Fruit fly (Drosophila melanogaster): ENCODE measurements around the gene CG31668.

Gene CG31668

DNA sequence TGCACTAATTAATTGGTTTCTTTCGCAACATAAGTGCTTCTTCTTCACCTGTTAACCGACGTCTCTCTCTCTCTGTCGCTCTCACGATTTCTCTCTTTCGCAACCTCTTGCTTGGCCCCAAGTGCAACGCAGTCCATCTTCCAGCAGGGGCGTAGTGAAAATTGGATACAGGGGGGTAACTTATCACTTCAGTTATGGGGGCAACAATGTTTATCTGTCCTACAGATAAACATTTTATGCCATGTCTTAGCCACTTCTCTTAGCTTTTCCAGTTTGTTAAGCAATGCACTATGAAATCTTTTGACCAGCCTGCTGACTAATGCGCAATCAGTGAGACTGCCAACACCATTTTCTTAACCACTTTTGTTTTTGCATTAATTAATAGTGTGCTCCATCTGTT, 21.4 kb upstream of the CG31668 start (continued):
- TF ChIP-seq gem (tag; optimal IDR thresholded peaks at IDR 0.05) (peak; percentile 69), pnt (GFP tag; optimal IDR thresholded peaks at IDR 0.05) (peak; percentile 14), shn (GFP tag; optimal IDR thresholded peaks at IDR 0.05) (peak; percentile 34), Usf (GFP tag; optimal IDR thresholded peaks at IDR 0.05) (no peak), Asciz (GFP tag; optimal IDR thresholded peaks at IDR 0.05) (peak; percentile 51), gce (GFP tag; IDR thresholded peaks at IDR 0.05) (peak; percentile 34; the same call in 1 of the 3 replicates), CG1647 (GFP tag; optimal IDR thresholded peaks at IDR 0.05) (no peak), caup (GFP tag; optimal IDR thresholded peaks at IDR 0.05; ENCODE audit: severe bottlenecking) (no peak), Chrac-16 (GFP tag; optimal IDR thresholded peaks at IDR 0.05) (peak; percentile 31), CG3407 (GFP tag; optimal IDR thresholded peaks at IDR 0.05) (peak; percentile 38), otp (GFP tag; IDR thresholded peaks at IDR 0.05) (peak; percentile 69; the same call in 2 of the 3 replicates), CG18262 (tag; optimal IDR thresholded peaks at IDR 0.05) (peak; percentile 41), Blimp-1 (GFP tag; optimal IDR thresholded peaks at IDR 0.05) (peak; percentile 47), Aef1 (GFP tag; IDR thresholded peaks at IDR 0.05) (peak; percentile 36; the same call in 2 of the 3 replicates), exex (tag; optimal IDR thresholded peaks at IDR 0.05) (no peak), CG17385 (GFP tag; optimal IDR thresholded peaks at IDR 0.05) (no peak), prd (optimal IDR thresholded peaks at IDR 0.05) (no peak), prd (GFP tag; IDR thresholded peaks at IDR 0.05) (peak; percentile 51; the same call in 2 of the 3 replicates), CG6765 (GFP tag; optimal IDR thresholded peaks at IDR 0.05) (no peak), MESR4 (GFP tag; optimal IDR thresholded peaks at IDR 0.05) (no peak), CG15601 (tag; optimal IDR thresholded peaks at IDR 0.05) (peak; percentile 4), tup (GFP tag; optimal IDR thresholded peaks at IDR 0.05) (no peak), esg (GFP tag; conservative IDR thresholded peaks at IDR 0.05) (peak; percentile 9; the same call in 1 of the 2 replicates), ind (GFP tag; optimal IDR thresholded peaks at IDR 0.05) (peak; percentile 49), CG10274 (GFP tag; optimal IDR thresholded peaks at IDR 0.05) (no peak), chm (GFP tag; IDR thresholded peaks at IDR 0.05) (peak; percentile 56; the same call in 1 of the 2 replicates), CG16863 (GFP tag; optimal IDR thresholded peaks at IDR 0.05) (peak; percentile 42), gsb-n (tag; optimal IDR thresholded peaks at IDR 0.05) (no peak), sim (GFP tag; IDR thresholded peaks at IDR 0.05) (no peak), Ets97D (GFP tag; optimal IDR thresholded peaks at IDR 0.05) (no peak), CG15696 (tag; optimal IDR thresholded peaks at IDR 0.05) (no peak), Hr78 (GFP tag; optimal IDR thresholded peaks at IDR 0.05) (peak in 1 of 2 experiments; percentile 37), CG33213 (GFP tag; optimal IDR thresholded peaks at IDR 0.05) (no peak), CG17612 (GFP tag; IDR thresholded peaks at IDR 0.05) (no peak), CG6854 (GFP tag; optimal IDR thresholded peaks at IDR 0.05) (no peak)

dm6 chr2L:2226259-2227121, 20.5 kb upstream of the CG31668 start, which contains the start of the genes CG15387 and sau:
CG15387 (minus strand) TSS chr2L:2226294.
sau (plus strand) TSS chr2L:2226342.
- peak; percentile 65 for TF ChIP-seq zf30C (GFP tag; optimal IDR thresholded peaks at IDR 0.05)
- TF ChIP-seq unc-4 (GFP tag; IDR thresholded peaks at IDR 0.05; ENCODE audit: partially characterized antibody), result peak; percentile 94
- TF ChIP-seq CG3995 (GFP tag; optimal IDR thresholded peaks at IDR 0.05), result peak; percentile 80
- peak; percentile 91 for TF ChIP-seq Xbp1 (GFP tag; optimal IDR thresholded peaks at IDR 0.05)
- peak; percentile 91 for TF ChIP-seq gem (tag; optimal IDR thresholded peaks at IDR 0.05)
- TF ChIP-seq Camta (GFP tag; optimal IDR thresholded peaks at IDR 0.05), result peak; percentile 90
- peak; percentile 82 for TF ChIP-seq corto (GFP tag; optimal IDR thresholded peaks at IDR 0.05)
- no peak for TF ChIP-seq usp (GFP tag; optimal IDR thresholded peaks at IDR 0.05)
- peak; percentile 83 for TF ChIP-seq CG7556 (GFP tag; optimal IDR thresholded peaks at IDR 0.05)
- peak; percentile 79 for TF ChIP-seq CG31224 (GFP tag; IDR thresholded peaks at IDR 0.05)
- TF ChIP-seq Drgx (GFP tag; IDR thresholded peaks at IDR 0.05), result peak; percentile 65
- peak; percentile 82 for TF ChIP-seq CG14014 (GFP tag; IDR thresholded peaks at IDR 0.05)
- peak; percentile 80 for TF ChIP-seq seq (GFP tag; IDR thresholded peaks at IDR 0.05)
- peak; percentile 64 for TF ChIP-seq CG16779 (GFP tag; IDR thresholded peaks at IDR 0.05)
- peak; percentile 85 for TF ChIP-seq CG13123 (GFP tag; optimal IDR thresholded peaks at IDR 0.05)
- TF ChIP-seq B-H1 (GFP tag; IDR thresholded peaks at IDR 0.05), result peak; percentile 55; the same call in 2 of the 3 replicates
- TF ChIP-seq prd (optimal IDR thresholded peaks at IDR 0.05), result no peak
- peak; percentile 88 for TF ChIP-seq prd (GFP tag; IDR thresholded peaks at IDR 0.05)
